Worm (Caenorhabditis elegans) whole organism, L1 larva: ENCODE measurements around the gene T05E12.9.

Experiments used
- efl-1 ChIP-seq, 4 experiments: fragments of 150-350 bp; optimal IDR thresholded peaks in 3 of 4; peaks in 1 of 4; 1 replicate in 1 of 4; 2 replicates in 3 of 4; lab custom pipeline; 2014; ENCODE audit warnings: missing biosample characterization in 2 of 4, missing genetic modification characterization in 2 of 4, missing genetic modification reagents in 2 of 4
- elt-2 ChIP-seq: sonication (generic microtip); optimal IDR thresholded peaks from 2 replicates; lab custom pipeline; 2016; ENCODE audit warnings: missing genetic modification characterization, mild to moderate bottlenecking, inconsistent platforms, missing compliant biosample characterization, missing genetic modification reagents
- lir-3 ChIP-seq: sonication (generic microtip); optimal IDR thresholded peaks from 2 replicates; lab custom pipeline; 2016; ENCODE audit warnings: mild to moderate bottlenecking, missing genetic modification characterization, moderate library complexity, missing compliant biosample characterization; ENCODE audit not compliant: poor library complexity
- mef-2 ChIP-seq: fragments of 150-350 bp; optimal IDR thresholded peaks from 2 replicates; lab custom pipeline; 2014; ENCODE audit warnings: missing biosample characterization, missing genetic modification characterization
- nhr-237 ChIP-seq: fragments of 150-350 bp; optimal IDR thresholded peaks from 2 replicates; lab custom pipeline; 2014; ENCODE audit warnings: missing biosample characterization, missing genetic modification characterization
- nhr-47 ChIP-seq: sonication (generic microtip); optimal IDR thresholded peaks from 2 replicates; lab custom pipeline; 2016; ENCODE audit warnings: mild to moderate bottlenecking, missing genetic modification characterization, moderate library complexity, missing compliant biosample characterization
- nhr-77 ChIP-seq: fragments of 150-350 bp; optimal IDR thresholded peaks from 2 replicates; lab custom pipeline; 2014; ENCODE audit warnings: missing biosample characterization, missing genetic modification characterization
- nhr-84 ChIP-seq: sonication (generic microtip); optimal IDR thresholded peaks from 2 replicates; lab custom pipeline; 2017; ENCODE audit warnings: missing biosample characterization, missing genetic modification characterization
- skn-1 ChIP-seq: fragments of 150-350 bp; optimal IDR thresholded peaks from 2 replicates; lab custom pipeline; 2014; ENCODE audit warnings: missing biosample characterization, missing genetic modification characterization
- sox-4 ChIP-seq: sonication (generic microtip); optimal IDR thresholded peaks from 2 replicates; lab custom pipeline; 2016; ENCODE audit warnings: missing genetic modification characterization, missing compliant biosample characterization
- tbx-2 ChIP-seq: sonication (generic microtip); optimal IDR thresholded peaks from 2 replicates; lab custom pipeline; 2016; ENCODE audit warnings: missing genetic modification characterization, missing compliant biosample characterization
- unc-130 ChIP-seq: fragments of 150-350 bp; optimal IDR thresholded peaks from 2 replicates; lab custom pipeline; 2017; ENCODE audit warnings: missing biosample characterization, missing genetic modification characterization, inconsistent platforms
- unc-62 ChIP-seq: fragments of 150-350 bp; optimal IDR thresholded peaks from 2 replicates; lab custom pipeline; 2014; ENCODE audit warnings: missing biosample characterization, missing genetic modification reagents, missing genetic modification characterization
- ztf-4 ChIP-seq: fragments of 150-350 bp; optimal IDR thresholded peaks from 2 replicates; lab custom pipeline; 2014; ENCODE audit warnings: missing biosample characterization, missing genetic modification characterization

DNA sequence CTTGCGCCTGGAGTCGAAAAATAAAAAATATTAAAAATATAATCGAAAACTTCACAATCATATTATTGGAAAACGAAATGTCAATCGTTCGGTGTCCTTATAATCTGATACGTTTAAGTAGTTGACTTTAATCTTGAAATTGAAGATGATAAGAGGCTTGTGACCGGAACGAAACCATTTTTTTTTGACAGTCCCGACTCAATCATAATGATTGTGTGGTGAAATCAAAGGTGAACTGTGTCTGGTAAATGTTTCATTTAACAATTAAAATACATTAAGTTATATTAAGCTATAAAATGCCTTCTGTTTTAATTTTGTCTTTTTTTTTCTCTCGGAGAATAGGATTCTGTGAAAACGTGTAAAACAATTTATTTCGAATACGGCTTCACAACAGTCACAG is 4.7 kb downstream of the T05E12.9 start, which contains the start of gene T05E12.3:
- TF ChIP-seq unc-62 (no peak), nhr-47 (no peak), ztf-4 (tag; lab: Kevin White, UChicago) (no peak), sox-4 (tag; lab: Kevin White, UChicago) (no peak), nhr-77 (tag; lab: Kevin White, UChicago) (no peak), tbx-2 (tag; lab: Kevin White, UChicago) (no peak), nhr-237 (tag; lab: Kevin White, UChicago) (no peak), skn-1 (tag; lab: Kevin White, UChicago) (no peak), nhr-84 (tag; lab: Kevin White, UChicago) (no peak), efl-1 (optimal IDR thresholded peaks at IDR 0.05; lab: Kevin White, UChicago) (no peak), efl-1 (GFP tag; optimal IDR thresholded peaks at IDR 0.05 in 1 of 2; lab: Kevin White, UChicago) (no peak), lir-3 (tag; lab: Kevin White, UChicago) (no peak), unc-130 (tag; lab: Kevin White, UChicago) (no peak), mef-2 (tag; lab: Kevin White, UChicago) (no peak), elt-2 (tag; lab: Kevin White, UChicago) (no peak)
